Worm (Caenorhabditis elegans): ENCODE measurements around the gene ZC204.12.

DNA sequence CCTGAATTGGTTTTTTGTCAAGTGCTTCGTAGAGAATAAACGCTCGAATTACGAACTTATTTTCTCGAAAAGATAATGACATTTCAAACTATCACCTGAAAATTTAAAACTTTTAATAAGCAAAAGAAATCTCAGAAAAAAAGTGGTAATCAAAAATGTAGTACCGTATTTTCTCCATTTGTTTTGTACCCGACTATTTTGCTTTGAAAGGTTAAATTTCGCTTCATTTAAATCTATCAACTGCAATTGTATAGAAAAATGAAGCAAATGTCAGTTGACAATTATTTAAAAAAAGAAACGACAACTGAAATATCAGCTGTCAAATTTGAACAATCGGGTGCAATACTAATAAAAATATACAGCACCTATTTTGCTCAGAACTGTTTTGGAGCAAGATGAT lies 35.9 kb downstream of the ZC204.12 start, which contains the start of gene fbxa-158:
- TF ChIP-seq nhr-77 (tag; optimal IDR thresholded peaks at IDR 0.05) (no peak), nhr-10 (tag; optimal IDR thresholded peaks at IDR 0.05) (no peak), skn-1 (tag; optimal IDR thresholded peaks at IDR 0.05) (no peak), pha-4 (GFP tag; IDR thresholded peaks at IDR 0.05) (no peak), pha-4 (tag; optimal IDR thresholded peaks at IDR 0.05) (no peak), nhr-6 (tag; optimal IDR thresholded peaks at IDR 0.05) (no peak), unc-130 (GFP tag; optimal IDR thresholded peaks at IDR 0.05) (no peak), nhr-111 (GFP tag; optimal IDR thresholded peaks at IDR 0.05) (no peak), mdl-1 (tag; optimal IDR thresholded peaks at IDR 0.05) (no peak), lin-39 (tag; optimal IDR thresholded peaks at IDR 0.05) (no peak), nhr-11 (tag; optimal IDR thresholded peaks at IDR 0.05) (no peak)
